Fruit fly (Drosophila melanogaster): ENCODE measurements around the gene SuUR.

Gene SuUR

DNA sequence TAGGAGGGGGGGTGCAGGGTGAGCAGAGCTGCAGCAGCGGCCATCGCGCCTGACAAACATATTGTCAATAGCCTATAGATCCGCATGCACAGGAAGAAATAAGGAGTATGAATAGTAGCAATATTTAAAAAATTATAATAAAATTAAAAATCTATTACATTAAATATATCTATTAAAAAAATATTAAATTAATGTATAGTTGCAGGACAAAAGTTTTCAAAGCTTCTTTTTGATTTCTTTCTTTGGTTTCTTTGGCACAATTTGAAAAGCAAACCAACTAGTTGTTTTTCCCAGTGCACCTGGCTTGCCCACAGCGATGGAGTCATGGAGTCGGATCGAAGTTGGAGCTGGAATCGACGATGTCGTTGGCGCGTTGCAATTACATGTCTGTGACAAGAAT is 33.0 kb upstream of the SuUR start (continued):
- TF ChIP-seq Gug (GFP tag; IDR thresholded peaks at IDR 0.05) (peak; percentile 29; the same call in 1 of the 2 replicates), Ets21C (GFP tag; optimal IDR thresholded peaks at IDR 0.05) (no peak), CG10669 (GFP tag; optimal IDR thresholded peaks at IDR 0.05) (peak; percentile 43), CG1621 (tag; optimal IDR thresholded peaks at IDR 0.05) (peak; percentile 6), CG11294 (GFP tag; IDR thresholded peaks at IDR 0.05) (no peak), Sox102F (GFP tag; optimal IDR thresholded peaks at IDR 0.05) (no peak), cyc (GFP tag; optimal IDR thresholded peaks at IDR 0.05) (no peak), CG8632 (GFP tag; optimal IDR thresholded peaks at IDR 0.05) (peak; percentile 45), svp (GFP tag) (peak; percentile 65), CG15336 (GFP tag; IDR thresholded peaks at IDR 0.05) (peak; percentile 79), CG16779 (tag; optimal IDR thresholded peaks at IDR 0.05) (no peak), Sox15 (GFP tag; optimal IDR thresholded peaks at IDR 0.05) (no peak), esn (GFP tag; optimal IDR thresholded peaks at IDR 0.05) (no peak), Met (GFP tag; optimal IDR thresholded peaks at IDR 0.05) (no peak), Eip93F (GFP tag; optimal IDR thresholded peaks at IDR 0.05) (no peak), Lpt (GFP tag; optimal IDR thresholded peaks at IDR 0.05) (peak; percentile 25), CG3032 (tag; optimal IDR thresholded peaks at IDR 0.05) (peak; percentile 51), salr (GFP tag; optimal IDR thresholded peaks at IDR 0.05) (peak in 1 of 2 experiments; percentile 39), fkh (GFP tag; optimal IDR thresholded peaks at IDR 0.05) (no peak), CG6854 (GFP tag; optimal IDR thresholded peaks at IDR 0.05) (no peak), CG3919 (GFP tag; optimal IDR thresholded peaks at IDR 0.05) (peak; percentile 47), CG8319 (GFP tag; optimal IDR thresholded peaks at IDR 0.05) (no peak), CG31627 (GFP tag; optimal IDR thresholded peaks at IDR 0.05) (no peak), CG8119 (GFP tag; IDR thresholded peaks at IDR 0.05) (peak; percentile 77), Hr39 (GFP tag; optimal IDR thresholded peaks at IDR 0.05) (no peak), CG11762 (GFP tag; optimal IDR thresholded peaks at IDR 0.05; ENCODE audit: insufficient read depth) (no peak), Smox (GFP tag; optimal IDR thresholded peaks at IDR 0.05) (no peak)

DNA sequence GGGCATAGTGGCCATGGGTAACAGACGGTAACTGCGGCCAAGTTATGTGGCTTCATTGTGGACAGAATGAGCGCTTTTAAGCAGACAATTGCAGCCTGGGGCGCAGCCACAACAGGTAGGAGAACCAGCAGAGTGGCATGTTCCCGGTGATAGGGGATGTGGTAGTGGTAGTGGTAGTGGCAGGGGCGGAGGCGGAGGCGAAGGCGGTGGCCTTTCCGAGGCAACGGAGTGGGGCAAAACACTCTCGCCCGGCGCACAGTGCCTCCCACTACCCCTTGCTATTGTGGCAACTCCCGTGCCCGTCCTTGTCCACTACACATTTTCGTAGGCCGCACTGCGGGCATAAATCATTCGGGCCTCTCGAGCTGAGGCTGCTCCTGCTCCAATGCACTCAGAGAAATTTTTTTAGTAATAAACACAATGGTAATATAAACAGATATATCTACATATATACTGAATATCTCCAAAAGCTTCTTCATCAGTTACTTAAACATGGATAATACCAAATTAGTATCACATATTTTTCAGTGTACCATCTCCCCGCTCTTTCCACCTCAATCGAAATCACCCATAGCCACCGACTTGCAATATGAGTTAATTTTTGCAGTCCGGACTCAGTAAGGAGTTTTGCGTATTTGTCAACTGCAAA is 31.3 kb upstream of the SuUR start:
- TF ChIP-seq Ets21C (GFP tag; optimal IDR thresholded peaks at IDR 0.05), result peak; percentile 36
- peak; percentile 40 for TF ChIP-seq CG4318 (GFP tag; optimal IDR thresholded peaks at IDR 0.05)
- peak; percentile 82 for TF ChIP-seq Met (GFP tag; optimal IDR thresholded peaks at IDR 0.05)
- peak; percentile 56 for TF ChIP-seq Sox102F (GFP tag; optimal IDR thresholded peaks at IDR 0.05)
- peak; percentile 81 for TF ChIP-seq esn (GFP tag; optimal IDR thresholded peaks at IDR 0.05)
- peak; percentile 65 for TF ChIP-seq Hr39 (GFP tag; optimal IDR thresholded peaks at IDR 0.05)
- peak; percentile 74 for TF ChIP-seq acj6 (GFP tag; optimal IDR thresholded peaks at IDR 0.05)
- TF ChIP-seq CG1621 (tag; optimal IDR thresholded peaks at IDR 0.05), result peak; percentile 74
- peak; percentile 88 for TF ChIP-seq CG8119 (GFP tag; IDR thresholded peaks at IDR 0.05)
- TF ChIP-seq net (GFP tag; optimal IDR thresholded peaks at IDR 0.05), result peak; percentile 64
- peak; percentile 41 for TF ChIP-seq Sox15 (GFP tag; optimal IDR thresholded peaks at IDR 0.05)
- TF ChIP-seq Hr4 (GFP tag; optimal IDR thresholded peaks at IDR 0.05), result peak; percentile 89
- TF ChIP-seq Smox (GFP tag; optimal IDR thresholded peaks at IDR 0.05), result peak; percentile 68
- peak; percentile 69 for TF ChIP-seq Sox14 (GFP tag; optimal IDR thresholded peaks at IDR 0.05)
- TF ChIP-seq CG10669 (GFP tag; optimal IDR thresholded peaks at IDR 0.05), result peak; percentile 74
- TF ChIP-seq vri (GFP tag; optimal IDR thresholded peaks at IDR 0.05), result peak; percentile 61
- peak; percentile 61 for TF ChIP-seq dac (GFP tag; optimal IDR thresholded peaks at IDR 0.05)
- TF ChIP-seq Eip78C (GFP tag), result peak; percentile 96
- peak; percentile 78 for TF ChIP-seq Gug (GFP tag; IDR thresholded peaks at IDR 0.05)
- TF ChIP-seq CG11294 (GFP tag; IDR thresholded peaks at IDR 0.05), result 0 out of 2 replicates have a peak, but pooled peaks have one; percentile 14
- TF ChIP-seq spab (GFP tag; optimal IDR thresholded peaks at IDR 0.05), result peak; percentile 81
- TF ChIP-seq fkh (GFP tag; optimal IDR thresholded peaks at IDR 0.05), result no peak
- peak; percentile 76 for TF ChIP-seq topi (GFP tag; optimal IDR thresholded peaks at IDR 0.05)
- peak; percentile 66 for TF ChIP-seq CG11762 (GFP tag; optimal IDR thresholded peaks at IDR 0.05; ENCODE audit: insufficient read depth)
- peak; percentile 54 for TF ChIP-seq cyc (GFP tag; optimal IDR thresholded peaks at IDR 0.05)
- peak; percentile 82 for TF ChIP-seq dsx (GFP tag; optimal IDR thresholded peaks at IDR 0.05; ENCODE audit: poor library complexity, severe bottlenecking)
- TF ChIP-seq CG8319 (GFP tag; optimal IDR thresholded peaks at IDR 0.05), result peak; percentile 31
- TF ChIP-seq achi (GFP tag; optimal IDR thresholded peaks at IDR 0.05), result peak; percentile 76
- peak; percentile 85 for TF ChIP-seq Ets96B (tag; optimal IDR thresholded peaks at IDR 0.05)
- TF ChIP-seq CG10631 (GFP tag; optimal IDR thresholded peaks at IDR 0.05), result peak; percentile 80
- peak; percentile 68 for TF ChIP-seq lz (GFP tag; optimal IDR thresholded peaks at IDR 0.05)
- TF ChIP-seq Eip93F (GFP tag; optimal IDR thresholded peaks at IDR 0.05), result no peak
- peak; percentile 64 for TF ChIP-seq fd59A (GFP tag; optimal IDR thresholded peaks at IDR 0.05)
- TF ChIP-seq Eip75B (GFP tag; optimal IDR thresholded peaks at IDR 0.05), result peak; percentile 79
- peak; percentile 86 for TF ChIP-seq CG15336 (GFP tag; IDR thresholded peaks at IDR 0.05)
- TF ChIP-seq OdsH (GFP tag; optimal IDR thresholded peaks at IDR 0.05), result peak; percentile 80
- peak; percentile 71 for TF ChIP-seq Lpt (GFP tag; optimal IDR thresholded peaks at IDR 0.05)
- TF ChIP-seq CG11902 (GFP tag; optimal IDR thresholded peaks at IDR 0.05), result peak; percentile 34

Measured in whole organism, prepupa.